Worm (Caenorhabditis elegans) whole organism, mixed stage, embryonic: ENCODE measurements around the gene F13D12.10.
A peak's percentile ranks its signal among the peaks of the same experiment; 100 is the strongest.
"Not testable (repeated sequence)": the region's sequence is repeated elsewhere in the genome, so short reads cannot be mapped to it uniquely, and the experiment has no call there.

Experiments
- M03D4.4 ChIP-seq: sonication (generic microtip); optimal IDR thresholded peaks from 2 replicates; lab custom pipeline; 2017; ENCODE audit warnings: mild to moderate bottlenecking, missing genetic modification characterization, missing compliant biosample characterization
- blmp-1 ChIP-seq: fragments of 150-350 bp; optimal IDR thresholded peaks from 2 replicates; lab custom pipeline; 2014; ENCODE audit warnings: missing biosample characterization, missing genetic modification characterization
- ceh-39 ChIP-seq: fragments of 150-350 bp; optimal IDR thresholded peaks from 2 replicates; lab custom pipeline; 2014; ENCODE audit warnings: missing biosample characterization, missing genetic modification characterization
- ceh-43 ChIP-seq: fragments of 200-800 bp; sonication (Bioruptor generic); optimal IDR thresholded peaks from 2 replicates; lab custom pipeline; 2018; ENCODE audit warnings: mild to moderate bottlenecking, missing genetic modification characterization, moderate library complexity, missing compliant biosample characterization
- ceh-83 ChIP-seq: fragments of 200-800 bp; sonication (Bioruptor generic); optimal IDR thresholded peaks from 2 replicates; lab custom pipeline; 2018; ENCODE audit warnings: mild to moderate bottlenecking, missing genetic modification characterization, missing compliant biosample characterization
- ces-1 ChIP-seq: fragments of 150-350 bp; optimal IDR thresholded peaks from 2 replicates; lab custom pipeline; 2014; ENCODE audit warnings: missing biosample characterization, missing genetic modification reagents, missing genetic modification characterization
- drap-1 ChIP-seq: fragments of 200-800 bp; sonication (Bioruptor generic); optimal IDR thresholded peaks from 3 replicates; lab custom pipeline; 2018; ENCODE audit warnings: mild to moderate bottlenecking, missing genetic modification characterization, missing compliant biosample characterization
- elt-3 ChIP-seq: fragments of 150-350 bp; optimal IDR thresholded peaks from 2 replicates; lab custom pipeline; 2014; ENCODE audit warnings: missing biosample characterization, missing genetic modification characterization
- ham-2 ChIP-seq: fragments of 200-800 bp; sonication (Bioruptor generic); optimal IDR thresholded peaks from 2 replicates; lab custom pipeline; 2018; ENCODE audit warnings: mild to moderate bottlenecking, missing genetic modification characterization, missing compliant biosample characterization
- hlh-1 ChIP-seq: fragments of 150-350 bp; optimal IDR thresholded peaks from 2 replicates; lab custom pipeline; 2014; ENCODE audit warnings: missing biosample characterization, missing genetic modification reagents, missing genetic modification characterization
- lin-13 ChIP-seq: fragments of 150-350 bp; optimal IDR thresholded peaks from 2 replicates; lab custom pipeline; 2014; ENCODE audit warnings: missing biosample characterization, missing genetic modification characterization
- lin-32 ChIP-seq: fragments of 200-800 bp; sonication (Bioruptor generic); optimal IDR thresholded peaks from 2 replicates; lab custom pipeline; 2018; ENCODE audit warnings: mild to moderate bottlenecking, missing genetic modification characterization, missing compliant biosample characterization
- lsy-2 ChIP-seq: fragments of 150-350 bp; optimal IDR thresholded peaks from 2 replicates; lab custom pipeline; 2014; ENCODE audit warnings: missing biosample characterization, missing genetic modification characterization
- mab-5 ChIP-seq: fragments of 150-350 bp; optimal IDR thresholded peaks from 2 replicates; lab custom pipeline; 2014; ENCODE audit warnings: missing biosample characterization, missing genetic modification characterization
- mep-1 ChIP-seq: fragments of 150-350 bp; optimal IDR thresholded peaks from 2 replicates; lab custom pipeline; 2017; ENCODE audit warnings: missing biosample characterization, missing genetic modification reagents, missing genetic modification characterization, inconsistent platforms
- mls-2 ChIP-seq: sonication (generic microtip); optimal IDR thresholded peaks from 2 replicates; lab custom pipeline; 2016; ENCODE audit warnings: mild to moderate bottlenecking, missing genetic modification characterization, moderate library complexity, missing compliant biosample characterization
- nhr-12 ChIP-seq: fragments of 150-350 bp; optimal IDR thresholded peaks from 2 replicates; lab custom pipeline; 2014; ENCODE audit warnings: missing biosample characterization, missing genetic modification characterization
- nhr-2 ChIP-seq: fragments of 150-350 bp; optimal IDR thresholded peaks from 2 replicates; lab custom pipeline; 2014; ENCODE audit warnings: missing biosample characterization, missing genetic modification characterization
- nhr-237 ChIP-seq: fragments of 150-350 bp; optimal IDR thresholded peaks from 2 replicates; lab custom pipeline; 2014; ENCODE audit warnings: missing biosample characterization, missing genetic modification characterization
- nhr-28 ChIP-seq: fragments of 150-350 bp; optimal IDR thresholded peaks from 2 replicates; lab custom pipeline; 2014; ENCODE audit warnings: missing biosample characterization, missing genetic modification characterization
- nhr-76 ChIP-seq: sonication (generic microtip); optimal IDR thresholded peaks from 2 replicates; lab custom pipeline; 2017; ENCODE audit warnings: missing biosample characterization, missing genetic modification characterization
- pha-4 ChIP-seq: fragments of 150-350 bp; optimal IDR thresholded peaks from 2 replicates; lab custom pipeline; 2018; ENCODE audit warnings: missing biosample characterization, missing genetic modification reagents, missing genetic modification characterization
- sptf-1 ChIP-seq: sonication (generic microtip); optimal IDR thresholded peaks from 2 replicates; lab custom pipeline; 2017; ENCODE audit warnings: mild to moderate bottlenecking, missing genetic modification characterization, moderate library complexity, missing compliant biosample characterization
- tbx-8 ChIP-seq: fragments of 200-800 bp; sonication (Bioruptor generic); optimal IDR thresholded peaks from 2 replicates; lab custom pipeline; 2018; ENCODE audit warnings: mild to moderate bottlenecking, missing genetic modification characterization, moderate library complexity, missing compliant biosample characterization
- unc-120 ChIP-seq: sonication (generic microtip); optimal IDR thresholded peaks from 2 replicates; lab custom pipeline; 2017; ENCODE audit warnings: missing genetic modification characterization, missing compliant biosample characterization; ENCODE audit not compliant: poor library complexity, severe bottlenecking
- unc-39 ChIP-seq: fragments of 150-350 bp; optimal IDR thresholded peaks from 2 replicates; lab custom pipeline; 2014; ENCODE audit warnings: missing biosample characterization, missing genetic modification characterization
- unc-62 ChIP-seq: fragments of 150-350 bp; optimal IDR thresholded peaks from 2 replicates; lab custom pipeline; 2014; ENCODE audit warnings: missing biosample characterization, missing genetic modification reagents, missing genetic modification characterization
- zip-8 ChIP-seq: fragments of 150-350 bp; optimal IDR thresholded peaks from 2 replicates; lab custom pipeline; 2014; ENCODE audit warnings: missing biosample characterization, missing genetic modification characterization
- ztf-11 ChIP-seq: fragments of 150-350 bp; optimal IDR thresholded peaks from 2 replicates; lab custom pipeline; 2014; ENCODE audit warnings: missing biosample characterization, missing genetic modification characterization

F13D12.10 gene

DNA sequence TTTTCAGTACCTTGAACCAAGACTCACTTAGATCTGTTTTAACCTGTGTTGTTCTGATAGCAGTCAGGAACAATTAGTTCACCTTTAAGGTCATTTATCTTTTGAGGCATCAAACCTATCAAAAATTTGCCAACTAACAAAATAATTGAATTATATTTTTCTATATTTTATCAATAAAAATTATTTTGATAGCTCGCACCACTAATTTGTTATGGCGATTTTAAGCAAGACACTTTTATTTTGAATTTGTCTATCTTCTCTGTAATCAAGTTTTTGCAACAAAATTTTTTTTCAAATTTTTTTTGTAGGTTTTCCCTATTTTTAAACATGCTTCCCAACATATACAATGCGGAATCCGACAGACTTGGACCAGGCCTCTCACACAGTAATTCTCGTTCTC, 25.0 kb upstream of the F13D12.10 start, which contains the start of gene kel-1:
Gene kel-1, plus strand, starts transcription at position 301 of the 400 bp plus-strand sequence.
- no peak for TF ChIP-seq tbx-8

DNA sequence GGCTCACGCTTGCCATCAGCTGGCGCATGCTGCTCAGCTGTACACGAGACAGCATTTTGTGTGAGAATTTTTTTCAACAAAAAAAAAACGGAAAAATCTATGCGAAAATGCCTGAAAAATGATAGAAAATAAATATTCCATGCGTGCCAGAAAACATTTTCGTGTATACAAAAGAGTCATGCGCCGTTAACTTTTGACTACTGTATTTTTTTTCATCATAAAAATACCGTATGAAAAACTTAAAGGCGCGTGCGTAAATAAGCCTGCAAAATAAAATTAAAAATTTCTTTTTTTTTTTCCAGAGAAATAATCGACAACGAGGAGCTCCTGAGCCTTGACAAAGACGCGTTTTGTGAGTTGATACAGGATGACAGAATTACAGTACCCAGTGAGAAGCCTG, 23.7 kb upstream of the F13D12.10 start:
- TF ChIP-seq ceh-43, result no peak
- no peak for TF ChIP-seq nhr-237 (tag; lab: Kevin White, UChicago)
- no peak for TF ChIP-seq ztf-11
- no peak for TF ChIP-seq ham-2 (GFP tag; lab: Kevin White, UChicago)
- TF ChIP-seq unc-120 (tag; lab: Kevin White, UChicago), result no peak
- TF ChIP-seq drap-1 (GFP tag; lab: Kevin White, UChicago), result no peak
- no peak for TF ChIP-seq hlh-1 (tag; lab: Kevin White, UChicago)
- TF ChIP-seq nhr-28, result no peak
- no peak for TF ChIP-seq nhr-2 (tag; lab: Kevin White, UChicago)
- no peak for TF ChIP-seq lin-32 (GFP tag; lab: Kevin White, UChicago)
- no peak for TF ChIP-seq unc-62 (GFP tag; lab: Kevin White, UChicago)
- TF ChIP-seq ceh-39 (tag; lab: Kevin White, UChicago), result no peak
- TF ChIP-seq, all 35 proteins: peak for 0

DNA sequence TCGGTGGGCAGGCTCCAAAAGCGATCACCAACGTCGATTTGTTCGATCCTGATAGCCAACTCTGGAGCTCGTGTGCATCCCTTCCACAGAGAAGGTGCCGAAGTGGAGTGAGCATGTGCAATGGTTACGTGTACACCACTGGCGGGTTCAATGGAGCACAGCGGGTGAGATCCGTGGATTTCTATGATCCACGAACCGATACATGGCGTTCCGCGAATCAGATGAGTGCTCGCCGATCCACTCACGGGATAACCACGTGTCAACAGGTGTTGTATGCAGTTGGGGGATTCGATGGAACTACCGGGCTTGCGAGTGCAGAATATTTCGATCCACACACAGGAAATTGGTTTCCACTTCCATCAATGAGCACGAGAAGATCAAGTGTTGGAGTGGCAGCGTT, 22.7 kb upstream of the F13D12.10 start:
- TF ChIP-seq tbx-8, result no peak
- TF ChIP-seq M03D4.4 (tag; lab: Kevin White, UChicago), result no peak
- no peak for TF ChIP-seq mls-2
- no peak for TF ChIP-seq blmp-1 (tag; lab: Kevin White, UChicago)
- TF ChIP-seq lin-13, result no peak
- TF ChIP-seq hlh-1 (tag; lab: Kevin White, UChicago), result no peak
- TF ChIP-seq ceh-43, result no peak
- TF ChIP-seq nhr-76 (tag; lab: Kevin White, UChicago), result no peak
- no peak for TF ChIP-seq unc-39
- TF ChIP-seq unc-62 (GFP tag; lab: Kevin White, UChicago), result no peak
- no peak for TF ChIP-seq unc-120 (tag; lab: Kevin White, UChicago)
- no peak for TF ChIP-seq sptf-1 (tag; lab: Kevin White, UChicago)
- TF ChIP-seq, all 35 proteins: peak for 0

DNA sequence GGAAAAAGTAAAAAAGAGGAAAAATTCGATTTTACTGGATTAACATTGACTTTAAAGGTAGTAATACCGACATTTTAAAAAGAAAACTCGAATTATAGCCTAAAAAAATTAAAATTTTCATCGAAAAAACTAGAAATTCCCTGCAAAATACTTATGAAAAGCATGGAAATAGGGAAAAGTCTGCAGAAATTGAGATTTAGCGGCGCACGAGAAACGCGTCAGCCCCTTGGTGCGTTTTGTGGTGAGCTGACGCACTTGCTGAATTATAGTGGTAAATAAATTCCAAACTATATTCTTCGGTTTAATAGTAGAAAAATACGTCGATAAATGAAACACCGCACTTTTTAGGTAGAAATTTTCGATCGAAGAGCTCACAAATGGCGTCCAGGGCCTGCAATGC, 19.2 kb upstream of the F13D12.10 start:
- TF ChIP-seq tbx-8 (no peak), nhr-12 (tag; lab: Kevin White, UChicago) (no peak), M03D4.4 (tag; lab: Kevin White, UChicago) (peak; percentile 15), unc-120 (tag; lab: Kevin White, UChicago) (peak; percentile 1), mab-5 (tag; lab: Kevin White, UChicago) (no peak), unc-62 (GFP tag; lab: Kevin White, UChicago) (no peak), nhr-76 (tag; lab: Kevin White, UChicago) (no peak), nhr-2 (tag; lab: Kevin White, UChicago) (no peak), ces-1 (GFP tag; lab: Kevin White, UChicago) (no peak), lsy-2 (tag; lab: Kevin White, UChicago) (peak; percentile 18), ceh-43 (no peak), ceh-39 (tag; lab: Kevin White, UChicago) (no peak), ham-2 (GFP tag; lab: Kevin White, UChicago) (peak; percentile 17), pha-4 (peak; percentile 9), sptf-1 (tag; lab: Kevin White, UChicago) (peak; percentile 63), lin-13 (peak; percentile 50), elt-3 (tag; lab: Kevin White, UChicago) (no peak), ztf-11 (no peak), zip-8 (tag; lab: Kevin White, UChicago) (no peak), mep-1 (tag; lab: Kevin White, UChicago) (peak; percentile 75)
- TF ChIP-seq, all 35 proteins: peak for 8

DNA sequence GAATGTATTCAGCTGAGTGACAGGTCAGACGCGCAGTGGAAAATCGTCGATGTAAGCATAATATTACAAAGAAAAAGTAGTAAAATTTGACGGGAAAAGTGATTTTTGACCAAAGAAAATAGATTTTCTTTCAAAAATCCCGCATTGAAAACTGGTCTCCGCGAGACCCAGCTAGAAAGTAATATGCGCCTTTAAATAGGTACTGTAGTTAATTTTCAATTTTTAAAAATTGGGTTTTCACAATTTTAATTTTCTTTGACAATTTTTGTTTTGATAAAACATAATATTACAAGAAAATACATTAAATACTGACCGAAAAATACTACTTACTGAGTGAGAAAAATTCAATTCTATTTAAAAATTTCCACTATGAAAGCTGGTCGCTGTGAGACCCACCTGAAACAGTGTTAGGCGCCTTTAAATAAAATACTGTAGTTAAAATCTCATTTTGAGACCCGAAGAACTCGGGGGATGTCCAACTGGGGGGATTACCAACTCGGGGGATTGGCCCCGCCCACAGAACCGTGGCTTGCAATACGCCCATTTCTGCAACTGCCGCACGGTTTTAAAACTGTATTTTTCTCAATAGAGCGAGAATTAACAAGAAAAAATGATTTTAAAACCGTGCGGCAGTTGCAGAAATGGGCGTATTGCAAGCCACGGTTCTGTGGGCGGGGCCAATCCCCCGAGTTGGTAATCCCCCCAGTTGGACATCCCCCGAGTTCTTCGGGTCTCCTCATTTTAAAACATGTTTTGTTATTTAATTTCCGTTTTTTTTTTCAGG, 18.2 kb upstream of the F13D12.10 start, which contains the start of gene tars-1:
Gene tars-1, minus strand, starts transcription at position 497 of the 784 bp plus-strand sequence.
- not testable (repeated sequence) for TF ChIP-seq hlh-1 (tag; lab: Kevin White, UChicago); lin-13; ces-1 (GFP tag; lab: Kevin White, UChicago)

DNA sequence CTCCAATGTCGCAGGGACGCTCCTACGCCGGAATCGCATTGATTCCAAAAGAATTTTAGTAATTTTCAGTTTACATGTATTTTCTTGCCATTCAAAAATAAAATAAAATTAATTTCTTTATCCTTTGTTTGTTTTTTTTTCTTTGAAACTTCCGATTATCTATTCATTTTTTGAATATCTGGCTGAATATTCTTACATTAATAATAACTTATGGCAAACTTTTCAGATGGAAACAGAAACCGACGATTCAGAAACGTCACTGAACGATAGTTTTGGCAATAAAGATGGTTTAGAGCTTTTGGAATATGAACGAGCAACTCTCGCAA, 17.7 kb upstream of the F13D12.10 start, which contains the start of gene xpf-1:
Gene xpf-1, plus strand, starts transcription at position 227 of the 326 bp plus-strand sequence.
- TF ChIP-seq lin-32 (GFP tag; lab: Kevin White, UChicago) (no peak), nhr-28 (no peak), nhr-2 (tag; lab: Kevin White, UChicago) (no peak), ceh-83 (GFP tag; lab: Kevin White, UChicago) (no peak), ztf-11 (no peak), lsy-2 (tag; lab: Kevin White, UChicago) (no peak)
